Worm (Caenorhabditis elegans) whole organism, L2 larva: Measurements from ENCODE around the gene F44E2.9.

Experiments
- ama-1 ChIP-seq: fragments of 150-350 bp; optimal IDR thresholded peaks from 2 replicates; lab custom pipeline; 2018; ENCODE audit warnings: inconsistent platforms
- blmp-1 ChIP-seq: sonication (generic microtip); optimal IDR thresholded peaks from 2 replicates; lab custom pipeline; 2017; ENCODE audit warnings: missing genetic modification characterization, mild to moderate bottlenecking, missing compliant biosample characterization, antibody characterized with exemption, moderate library complexity; ENCODE audit not compliant: insufficient read depth
- elt-3 ChIP-seq: sonication (generic microtip); optimal IDR thresholded peaks from 2 replicates; lab custom pipeline; 2017; ENCODE audit warnings: missing biosample characterization, missing genetic modification characterization
- lin-11 ChIP-seq: fragments of 150-350 bp; sonication (generic microtip); optimal IDR thresholded peaks from 2 replicates; lab custom pipeline; 2014; ENCODE audit warnings: missing biosample characterization, missing genetic modification characterization, inconsistent platforms, mixed read lengths
- nhr-12 ChIP-seq: fragments of 150-350 bp; optimal IDR thresholded peaks from 2 replicates; lab custom pipeline; 2014; ENCODE audit warnings: missing biosample characterization, missing genetic modification characterization
- nhr-23 ChIP-seq: fragments of 150-350 bp; optimal IDR thresholded peaks from 2 replicates; lab custom pipeline; 2014; ENCODE audit warnings: missing biosample characterization, missing genetic modification reagents, missing genetic modification characterization
- peb-1 ChIP-seq: fragments of 150-350 bp; optimal IDR thresholded peaks from 2 replicates; lab custom pipeline; 2014; ENCODE audit warnings: missing biosample characterization, missing genetic modification characterization
- sem-4 ChIP-seq: fragments of 150-350 bp; optimal IDR thresholded peaks from 2 replicates; lab custom pipeline; 2014; ENCODE audit warnings: missing biosample characterization, missing genetic modification reagents, missing genetic modification characterization
- snpc-4 ChIP-seq: fragments of 150-350 bp; optimal IDR thresholded peaks from 2 replicates; lab custom pipeline; 2014; ENCODE audit warnings: missing biosample characterization, missing genetic modification characterization
- unc-39 ChIP-seq: fragments of 150-350 bp; optimal IDR thresholded peaks from 2 replicates; lab custom pipeline; 2014; ENCODE audit warnings: missing biosample characterization, missing genetic modification characterization
- unc-55 ChIP-seq: fragments of 150-350 bp; sonication (generic microtip); optimal IDR thresholded peaks from 3 replicates; lab custom pipeline; 2014; ENCODE audit warnings: missing biosample characterization, missing genetic modification reagents, missing genetic modification characterization
- unc-62 ChIP-seq: fragments of 150-350 bp; optimal IDR thresholded peaks from 2 replicates; lab custom pipeline; 2014; ENCODE audit warnings: missing biosample characterization, missing genetic modification reagents, missing genetic modification characterization
- zag-1 ChIP-seq: fragments of 150-350 bp; optimal IDR thresholded peaks from 2 replicates; lab custom pipeline; 2014; ENCODE audit warnings: missing biosample characterization, missing genetic modification characterization

ce11 chrIII:8888956-8889355 is 38.6 kb upstream of the F44E2.9 start, which contains the start of gene ZK637.14:
- TF ChIP-seq ama-1 (lab: Kevin White, UChicago) (peak; percentile 2), elt-3 (tag; lab: Kevin White, UChicago) (no peak), unc-39 (tag; lab: Kevin White, UChicago) (no peak), unc-62 (GFP tag; lab: Kevin White, UChicago) (no peak), snpc-4 (tag; lab: Kevin White, UChicago) (no peak), unc-55 (GFP tag; lab: Kevin White, UChicago) (peak; percentile 61), nhr-23 (tag; lab: Kevin White, UChicago) (no peak), lin-11 (tag; lab: Kevin White, UChicago) (peak; percentile 39), zag-1 (no peak), blmp-1 (tag; lab: Kevin White, UChicago) (no peak), peb-1 (tag; lab: Kevin White, UChicago) (no peak), sem-4 (tag; lab: Kevin White, UChicago) (no peak), nhr-12 (no peak)
